Worm (Caenorhabditis elegans): ENCODE results near the gene F09E5.11.

Gene F09E5.11

DNA sequence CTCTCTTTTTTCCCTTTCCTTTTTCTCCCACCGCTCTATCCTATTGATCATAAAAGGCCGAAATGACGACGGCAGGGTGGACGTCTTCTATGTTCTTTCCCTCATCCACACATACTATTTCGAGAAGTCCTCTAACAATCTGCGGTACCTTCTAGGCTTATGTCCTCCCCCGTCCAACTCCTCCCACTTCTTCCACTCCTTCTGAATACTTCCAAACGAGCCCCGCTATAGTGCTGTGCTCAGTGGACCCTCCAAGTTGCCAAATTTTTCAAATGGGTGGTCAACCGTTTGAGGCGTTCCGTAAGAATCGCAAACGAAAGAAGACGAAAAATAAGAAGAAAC is 22.0 kb downstream of the F09E5.11 start (continued):
- TF ChIP-seq efl-1 (optimal IDR thresholded peaks at IDR 0.05) (peak; percentile 32 to 38), efl-1 (GFP tag; optimal IDR thresholded peaks at IDR 0.05 in 1 of 2) (peak in 1 of 2 experiments; percentile 82), grh-1 (GFP tag; IDR thresholded peaks at IDR 0.05) (no peak), unc-86 (tag; optimal IDR thresholded peaks at IDR 0.05) (peak; percentile 70), lin-35 (GFP tag; optimal IDR thresholded peaks at IDR 0.05) (peak in 1 of 2 experiments; percentile 28), mab-9 (GFP tag; IDR thresholded peaks at IDR 0.05) (peak; percentile 49; the same call in 1 of the 2 replicates), hlh-4 (tag; optimal IDR thresholded peaks at IDR 0.05) (no peak), swsn-7 (tag; optimal IDR thresholded peaks at IDR 0.05) (peak; percentile 44), blmp-1 (tag; optimal IDR thresholded peaks at IDR 0.05) (peak; percentile 94), C16A3.4 (tag; optimal IDR thresholded peaks at IDR 0.05) (peak; percentile 6), nhr-11 (tag; optimal IDR thresholded peaks at IDR 0.05) (no peak), ets-5 (GFP tag; IDR thresholded peaks at IDR 0.05) (no peak), alr-1 (tag; optimal IDR thresholded peaks at IDR 0.05; ENCODE audit: borderline replicate concordance) (no peak), xbp-1 (tag; optimal IDR thresholded peaks at IDR 0.05) (no peak), efl-3 (GFP tag; optimal IDR thresholded peaks at IDR 0.05) (no peak), lsy-2 (tag; optimal IDR thresholded peaks at IDR 0.05) (peak; percentile 34 to 52), pag-3 (tag; optimal IDR thresholded peaks at IDR 0.05; ENCODE audit: borderline replicate concordance, insufficient read depth) (no peak), tlp-1 (tag; optimal IDR thresholded peaks at IDR 0.05) (no peak), isw-1 (GFP tag; IDR thresholded peaks at IDR 0.05) (peak; percentile 28), skn-1 (tag; optimal IDR thresholded peaks at IDR 0.05) (no peak), snpc-4 (tag; optimal IDR thresholded peaks at IDR 0.05) (no peak), lin-13 (GFP tag; optimal IDR thresholded peaks at IDR 0.05) (peak; percentile 43), sup-37 (GFP tag; optimal IDR thresholded peaks at IDR 0.05) (no peak), dpl-1 (GFP tag; optimal IDR thresholded peaks at IDR 0.05) (no peak), mep-1 (tag; optimal IDR thresholded peaks at IDR 0.05) (peak; percentile 31), aha-1 (tag; optimal IDR thresholded peaks at IDR 0.05) (no peak), nhr-85 (tag) (no peak), mdl-1 (tag; optimal IDR thresholded peaks at IDR 0.05) (no peak), pax-3 (tag; optimal IDR thresholded peaks at IDR 0.05) (no peak), ceh-8 (GFP tag; optimal IDR thresholded peaks at IDR 0.05) (no peak), jun-1 (tag; optimal IDR thresholded peaks at IDR 0.05) (no peak), egl-13 (tag; optimal IDR thresholded peaks at IDR 0.05) (peak; percentile 31), nhr-12 (tag; optimal IDR thresholded peaks at IDR 0.05) (no peak), vab-15 (tag; optimal IDR thresholded peaks at IDR 0.05) (no peak), unc-98 (GFP tag; IDR thresholded peaks at IDR 0.05) (no peak), lir-3 (tag; optimal IDR thresholded peaks at IDR 0.05; ENCODE audit: poor library complexity) (no peak), nhr-76 (tag; optimal IDR thresholded peaks at IDR 0.05) (no peak), fkh-10 (GFP tag; optimal IDR thresholded peaks at IDR 0.05) (peak; percentile 69), egl-27 (tag; optimal IDR thresholded peaks at IDR 0.05) (no peak), unc-62 (GFP tag; optimal IDR thresholded peaks at IDR 0.05) (no peak), nhr-237 (tag; optimal IDR thresholded peaks at IDR 0.05) (no peak), ceh-82 (tag; optimal IDR thresholded peaks at IDR 0.05) (peak; percentile 1 to 75 (median 60)), hlh-17 (GFP tag; optimal IDR thresholded peaks at IDR 0.05; ENCODE audit: borderline replicate concordance) (no peak), fkh-8 (tag; optimal IDR thresholded peaks at IDR 0.05) (peak; percentile 53), ama-1 (optimal IDR thresholded peaks at IDR 0.05) (no peak), unc-130 (tag; optimal IDR thresholded peaks at IDR 0.05) (no peak)
